Fruit fly (Drosophila melanogaster) whole organism, prepupa: Measurements from ENCODE around the gene nAChRalpha6.

ENCODE experiments used
- CG6808 ChIP-seq: fragments of 200-800 bp; sonication (Bioruptor generic); optimal IDR thresholded peaks from 3 replicates; lab custom pipeline; 2017; ENCODE audit warnings: missing biosample characterization, missing genetic modification characterization, mild to moderate bottlenecking, moderate library complexity, missing genetic modification reagents
- dsx ChIP-seq: fragments of 200-800 bp; optimal IDR thresholded peaks from 3 replicates; lab custom pipeline; 2019; ENCODE audit warnings: missing biosample characterization, mild to moderate bottlenecking, missing genetic modification characterization, moderate library complexity; ENCODE audit not compliant: poor library complexity, severe bottlenecking

dm6 chr2L:9763212-9763869 lies 122.7 kb downstream of the nAChRalpha6 start, which contains the start of the genes Taf11 and und:
- no peak for TF ChIP-seq dsx (GFP tag; lab: Kevin White, UChicago)
- no peak for TF ChIP-seq CG6808 (GFP tag; lab: Kevin White, UChicago)
